Worm (Caenorhabditis elegans): ENCODE results near the gene hsp-25.

The hsp-25 gene

DNA sequence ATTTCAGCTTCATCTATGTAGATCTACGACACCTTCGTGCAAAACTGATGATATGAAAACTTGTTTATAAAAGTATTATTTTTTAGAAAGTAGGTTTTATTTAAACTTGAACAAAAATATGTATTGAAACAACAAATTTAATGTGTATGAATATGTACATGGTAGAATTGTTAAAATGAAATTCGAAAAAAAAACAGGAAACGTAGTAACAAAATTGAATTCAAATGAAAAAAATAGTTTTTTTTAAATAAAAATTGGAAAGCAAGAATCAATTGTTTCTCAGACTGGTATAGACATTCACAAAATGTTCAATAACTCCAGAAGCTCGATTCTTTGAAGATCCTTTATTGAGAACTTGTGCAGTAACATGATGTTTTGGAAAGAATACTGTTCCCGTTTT lies 18.7 kb downstream of the hsp-25 start:
- TF ChIP-seq jun-1 (tag; optimal IDR thresholded peaks at IDR 0.05) (no peak), efl-1 (optimal IDR thresholded peaks at IDR 0.05) (no peak), efl-1 (GFP tag; optimal IDR thresholded peaks at IDR 0.05 in 1 of 2) (peak in 1 of 2 experiments; percentile 14)

DNA sequence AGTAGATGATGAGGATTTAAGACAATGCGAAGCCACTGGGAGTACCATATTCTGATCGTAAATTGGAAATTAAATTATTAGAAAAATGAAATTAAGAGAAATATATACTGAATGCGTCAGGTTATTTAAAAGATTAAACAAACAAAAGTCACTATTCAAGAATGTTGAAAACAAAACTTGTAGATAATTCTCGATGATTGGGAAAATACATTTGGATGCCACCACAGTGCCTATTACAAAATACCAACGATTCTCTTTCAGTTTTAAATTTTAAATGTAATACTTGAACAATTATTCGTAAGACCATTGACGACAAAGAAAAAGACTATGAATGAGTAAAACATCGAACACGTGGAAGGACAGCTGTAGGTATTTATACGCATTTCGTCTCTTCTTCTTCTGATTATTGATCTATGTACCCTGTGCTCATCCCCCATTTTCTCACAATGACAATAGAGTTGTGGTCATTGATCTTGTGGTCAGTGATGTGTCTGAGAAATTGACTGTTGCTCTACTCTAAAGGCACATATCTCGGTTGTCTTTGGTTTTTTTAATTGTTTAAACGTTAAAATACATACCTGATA lies 19.5 kb downstream of the hsp-25 start, which contains the start of gene C09B8.4:
Gene C09B8.4 (minus strand): TSS at position 51 of the 584 bp plus-strand sequence.
- TF ChIP-seq aha-1 (tag; optimal IDR thresholded peaks at IDR 0.05) (no peak), mab-9 (GFP tag; IDR thresholded peaks at IDR 0.05) (no peak), nhr-71 (tag; optimal IDR thresholded peaks at IDR 0.05) (peak; percentile 87), dsc-1 (tag; optimal IDR thresholded peaks at IDR 0.05) (peak; percentile 44), fos-1 (tag; optimal IDR thresholded peaks at IDR 0.05) (no peak), pqm-1 (tag; optimal IDR thresholded peaks at IDR 0.05) (no peak), snu-23 (GFP tag; optimal IDR thresholded peaks at IDR 0.05) (peak; percentile 75), ceh-90 (tag; optimal IDR thresholded peaks at IDR 0.05) (no peak), swsn-7 (tag; optimal IDR thresholded peaks at IDR 0.05) (no peak), unc-30 (tag; optimal IDR thresholded peaks at IDR 0.05) (no peak), mep-1 (tag; optimal IDR thresholded peaks at IDR 0.05) (no peak), sup-37 (GFP tag; optimal IDR thresholded peaks at IDR 0.05) (no peak), aly-2 (tag; optimal IDR thresholded peaks at IDR 0.05) (no peak), tlp-1 (tag; optimal IDR thresholded peaks at IDR 0.05) (no peak), zag-1 (tag; optimal IDR thresholded peaks at IDR 0.05) (no peak), hpl-2 (GFP tag; optimal IDR thresholded peaks at IDR 0.05) (no peak), lin-14 (GFP tag; optimal IDR thresholded peaks at IDR 0.05) (peak; percentile 55), C04F5.9 (tag; optimal IDR thresholded peaks at IDR 0.05) (no peak), lsy-2 (tag; optimal IDR thresholded peaks at IDR 0.05) (peak in 1 of 2 experiments; percentile 18), lin-15B (tag; optimal IDR thresholded peaks at IDR 0.05) (no peak), ceh-63 (GFP tag; optimal IDR thresholded peaks at IDR 0.05) (no peak), Y116A8C.19 (tag; optimal IDR thresholded peaks at IDR 0.05; ENCODE audit: borderline replicate concordance) (no peak), nhr-28 (tag; optimal IDR thresholded peaks at IDR 0.05) (no peak), C34B4.2 (tag; optimal IDR thresholded peaks at IDR 0.05) (no peak), ama-1 (optimal IDR thresholded peaks at IDR 0.05) (no peak), sptf-1 (tag; optimal IDR thresholded peaks at IDR 0.05) (no peak), nhr-19 (GFP tag; conservative IDR thresholded peaks at IDR 0.05) (peak; percentile 38; the same call in 1 of the 2 replicates), nhr-20 (tag; optimal IDR thresholded peaks at IDR 0.05) (peak; percentile 63), xbp-1 (tag; optimal IDR thresholded peaks at IDR 0.05) (peak; percentile 47), ceh-88 (GFP tag; IDR thresholded peaks at IDR 0.05) (no peak), ztf-11 (tag; optimal IDR thresholded peaks at IDR 0.05) (no peak), lir-3 (tag; optimal IDR thresholded peaks at IDR 0.05; ENCODE audit: poor library complexity) (peak; percentile 13), zip-4 (GFP tag; optimal IDR thresholded peaks at IDR 0.05) (no peak), nhr-12 (tag; optimal IDR thresholded peaks at IDR 0.05) (no peak), dpl-1 (GFP tag; optimal IDR thresholded peaks at IDR 0.05) (no peak), blmp-1 (tag; optimal IDR thresholded peaks at IDR 0.05) (no peak)

DNA sequence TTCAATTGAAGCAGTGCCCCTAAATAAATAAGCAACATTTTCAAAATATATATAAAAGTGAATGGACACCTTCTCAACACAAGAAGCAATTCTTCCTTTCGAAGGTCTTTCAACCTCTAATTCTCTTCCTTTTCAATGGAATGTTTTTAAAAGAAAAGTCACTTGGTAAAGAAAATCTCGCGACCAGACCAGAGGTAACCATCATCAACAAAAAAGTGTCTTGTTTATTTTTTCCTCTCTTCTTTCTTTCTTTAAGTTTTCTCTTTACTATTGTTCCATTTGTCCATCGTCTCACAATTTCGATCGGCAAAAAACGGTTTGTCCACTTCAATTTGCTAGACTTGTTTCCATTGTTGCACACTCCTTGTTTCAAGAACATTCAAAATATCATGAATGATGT lies 24.3 kb downstream of the hsp-25 start, which contains the start of gene C09B8.8:
Gene C09B8.8 (plus strand): TSS at position 397 of the 400 bp plus-strand sequence.
- TF ChIP-seq blmp-1 (tag; optimal IDR thresholded peaks at IDR 0.05) (peak; percentile 12), pqm-1 (tag; optimal IDR thresholded peaks at IDR 0.05) (no peak), nhr-28 (tag; optimal IDR thresholded peaks at IDR 0.05) (no peak), lin-15B (tag; optimal IDR thresholded peaks at IDR 0.05) (no peak), lin-14 (GFP tag; optimal IDR thresholded peaks at IDR 0.05) (peak; percentile 46), nhr-85 (tag) (peak; percentile 59), zag-1 (tag; optimal IDR thresholded peaks at IDR 0.05) (no peak), skn-1 (tag; optimal IDR thresholded peaks at IDR 0.05) (no peak)

Data from whole organism, L1 larva.